Fruit fly (Drosophila melanogaster): ENCODE results near the gene Ack.
A peak's percentile ranks its signal among the peaks of the same experiment; 100 is the strongest.

Gene Ack

dm6 chr3L:4108844-4109494, 983 bp downstream of the Ack start (continued):
- TF ChIP-seq CG4707 (GFP tag; optimal IDR thresholded peaks at IDR 0.05) (no peak), CG12391 (tag; optimal IDR thresholded peaks at IDR 0.05) (peak; percentile 81), en (GFP tag; optimal IDR thresholded peaks at IDR 0.05) (no peak), Blimp-1 (GFP tag; optimal IDR thresholded peaks at IDR 0.05) (peak; percentile 66), CG13775 (GFP tag; optimal IDR thresholded peaks at IDR 0.05) (peak; percentile 75), CG14710 (tag; optimal IDR thresholded peaks at IDR 0.05) (peak; percentile 74), zen2 (GFP tag; IDR thresholded peaks at IDR 0.05; ENCODE audit: partially characterized antibody) (no peak), CG11085 (GFP tag; IDR thresholded peaks at IDR 0.05) (no peak), Antp (GFP tag; optimal IDR thresholded peaks at IDR 0.05) (peak; percentile 63), Hr3 (GFP tag; optimal IDR thresholded peaks at IDR 0.05) (peak; percentile 69), CG10366 (GFP tag; IDR thresholded peaks at IDR 0.05) (peak; percentile 58), ara (GFP tag; IDR thresholded peaks at IDR 0.05) (peak; percentile 64; the same call in 1 of the 2 replicates), Myb (GFP tag; optimal IDR thresholded peaks at IDR 0.05) (peak; percentile 7), btn (GFP tag; optimal IDR thresholded peaks at IDR 0.05) (peak; percentile 25), sd (tag; optimal IDR thresholded peaks at IDR 0.05) (peak; percentile 81), CG2889 (GFP tag; IDR thresholded peaks at IDR 0.05) (no peak), tna (GFP tag; IDR thresholded peaks at IDR 0.05; ENCODE audit: partially characterized antibody) (no peak), HLH4C (GFP tag; IDR thresholded peaks at IDR 0.05; ENCODE audit: partially characterized antibody) (no peak), so (GFP tag; IDR thresholded peaks at IDR 0.05) (peak; percentile 56; the same call in 2 of the 3 replicates), ems (GFP tag; optimal IDR thresholded peaks at IDR 0.05) (peak; percentile 81), chn (GFP tag; optimal IDR thresholded peaks at IDR 0.05) (peak; percentile 58), cad (GFP tag; optimal IDR thresholded peaks at IDR 0.05) (no peak), mam (GFP tag; optimal IDR thresholded peaks at IDR 0.05) (peak; percentile 71), CG15601 (tag; optimal IDR thresholded peaks at IDR 0.05) (peak; percentile 71), CG7786 (GFP tag; optimal IDR thresholded peaks at IDR 0.05) (peak; percentile 54), NC2β (GFP tag; optimal IDR thresholded peaks at IDR 0.05) (peak; percentile 47), Pdp1 (GFP tag; optimal IDR thresholded peaks at IDR 0.05) (peak; percentile 53 to 80), CG3163 (GFP tag; optimal IDR thresholded peaks at IDR 0.05) (no peak), Vsx1 (GFP tag; optimal IDR thresholded peaks at IDR 0.05) (peak; percentile 15), CG18599 (GFP tag; optimal IDR thresholded peaks at IDR 0.05) (peak; percentile 74), CG12299 (tag; optimal IDR thresholded peaks at IDR 0.05) (peak; percentile 25), hbn (GFP tag; IDR thresholded peaks at IDR 0.05; ENCODE audit: partially characterized antibody) (no peak), Dref (GFP tag; IDR thresholded peaks at IDR 0.05) (no peak), nau (GFP tag; optimal IDR thresholded peaks at IDR 0.05) (peak; percentile 54), aop (GFP tag; IDR thresholded peaks at IDR 0.05) (no peak), CG11695 (GFP tag; IDR thresholded peaks at IDR 0.05) (peak; percentile 83), crol (GFP tag; IDR thresholded peaks at IDR 0.05) (no peak), CG12659 (GFP tag; optimal IDR thresholded peaks at IDR 0.05) (peak; percentile 74), CG11456 (GFP tag; IDR thresholded peaks at IDR 0.05) (peak; percentile 39; the same call in 1 of the 3 replicates), CG6683 (GFP tag; optimal IDR thresholded peaks at IDR 0.05) (peak; percentile 60), Awh (GFP tag; IDR thresholded peaks at IDR 0.05) (no peak), CG7928 (GFP tag; optimal IDR thresholded peaks at IDR 0.05) (no peak), HmgD (GFP tag; optimal IDR thresholded peaks at IDR 0.05) (no peak), CG16863 (GFP tag; optimal IDR thresholded peaks at IDR 0.05) (peak; percentile 65), vvl (GFP tag; IDR thresholded peaks at IDR 0.05) (peak; percentile 66), CG31365 (tag; optimal IDR thresholded peaks at IDR 0.05) (peak; percentile 32), ssp (GFP tag; IDR thresholded peaks at IDR 0.05) (peak; percentile 25; the same call in 1 of the 2 replicates), YL-1 (GFP tag; optimal IDR thresholded peaks at IDR 0.05) (no peak), fru (optimal IDR thresholded peaks at IDR 0.05) (no peak), dan (GFP tag; IDR thresholded peaks at IDR 0.05) (0 out of 2 replicates have a peak, but pooled peaks have one; percentile 17)

Data from whole organism, embryonic.